Worm (Caenorhabditis elegans) whole organism, L1 larva: ENCODE data around the gene C38H2.2.

Experiments used
- blmp-1 ChIP-seq: fragments of 150-350 bp; optimal IDR thresholded peaks from 2 replicates; lab custom pipeline; 2014; ENCODE audit warnings: missing biosample characterization, missing genetic modification characterization
- mep-1 ChIP-seq: fragments of 150-350 bp; optimal IDR thresholded peaks from 2 replicates; lab custom pipeline; 2014; ENCODE audit warnings: missing biosample characterization, missing genetic modification characterization
- nhr-11 ChIP-seq: fragments of 150-350 bp; optimal IDR thresholded peaks from 2 replicates; lab custom pipeline; 2014; ENCODE audit warnings: missing biosample characterization, missing genetic modification characterization
- nhr-237 ChIP-seq: fragments of 150-350 bp; optimal IDR thresholded peaks from 2 replicates; lab custom pipeline; 2014; ENCODE audit warnings: missing biosample characterization, missing genetic modification characterization
- nhr-76 ChIP-seq: sonication (generic microtip); optimal IDR thresholded peaks from 2 replicates; lab custom pipeline; 2017; ENCODE audit warnings: missing biosample characterization, missing genetic modification characterization
- sptf-1 ChIP-seq: fragments of 150-350 bp; optimal IDR thresholded peaks from 2 replicates; lab custom pipeline; 2014; ENCODE audit warnings: missing biosample characterization, missing genetic modification characterization

DNA sequence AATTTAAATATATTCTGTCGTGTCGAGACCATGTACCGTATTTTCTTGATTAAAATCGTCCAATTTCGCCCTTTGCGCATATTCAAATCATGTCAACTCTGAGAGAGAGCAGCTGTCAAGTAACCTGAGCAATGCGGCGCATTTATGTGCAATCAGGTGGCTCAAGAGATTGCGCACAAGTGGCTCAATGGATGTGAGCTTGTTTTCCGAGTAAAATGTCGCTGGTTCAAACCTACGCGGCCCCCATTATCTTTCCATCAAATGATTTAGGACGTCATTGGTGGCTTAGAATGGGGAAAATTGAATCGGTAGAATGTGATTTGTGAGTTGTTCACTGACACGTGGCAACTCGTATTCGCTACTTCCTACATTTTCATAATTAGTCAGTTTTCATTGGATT is 50.5 kb downstream of the C38H2.2 start:
- no peak for TF ChIP-seq nhr-76
- TF ChIP-seq sptf-1 (tag; lab: Kevin White, UChicago) = no peak
- TF ChIP-seq blmp-1 (tag; lab: Kevin White, UChicago) = no peak
- no peak for TF ChIP-seq nhr-237 (tag; lab: Kevin White, UChicago)
- TF ChIP-seq nhr-11 = no peak
- TF ChIP-seq mep-1 (tag; lab: Kevin White, UChicago) = no peak
